Worm (Caenorhabditis elegans) whole organism, late embryonic: Measurements from ENCODE around the gene ZK105.6.

Experiments
- ceh-18 ChIP-seq: sonication (generic microtip); optimal IDR thresholded peaks from 2 replicates; lab custom pipeline; 2016; ENCODE audit warnings: missing genetic modification characterization, missing compliant biosample characterization
- ceh-30 ChIP-seq: fragments of 150-350 bp; optimal IDR thresholded peaks from 2 replicates; lab custom pipeline; 2014; ENCODE audit warnings: missing biosample characterization, missing genetic modification characterization
- ceh-31 ChIP-seq: sonication (generic microtip); optimal IDR thresholded peaks from 2 replicates; lab custom pipeline; 2016; ENCODE audit warnings: missing genetic modification characterization, missing compliant biosample characterization
- fax-1 ChIP-seq: sonication (generic microtip); optimal IDR thresholded peaks from 2 replicates; lab custom pipeline; 2016; ENCODE audit warnings: missing genotype, missing genetic modification characterization, missing compliant biosample characterization
- hlh-15 ChIP-seq: sonication (generic microtip); optimal IDR thresholded peaks from 2 replicates; lab custom pipeline; 2016; ENCODE audit warnings: missing genetic modification characterization, missing compliant biosample characterization
- odd-2 ChIP-seq: sonication (generic microtip); optimal IDR thresholded peaks from 2 replicates; lab custom pipeline; 2017; ENCODE audit warnings: antibody characterized with exemption, mild to moderate bottlenecking, missing genetic modification characterization, missing compliant biosample characterization
- sox-4 ChIP-seq: sonication (generic microtip); optimal IDR thresholded peaks from 2 replicates; lab custom pipeline; 2017; ENCODE audit warnings: mild to moderate bottlenecking, missing genetic modification characterization, inconsistent platforms, missing compliant biosample characterization
- tbx-7 ChIP-seq: sonication (generic microtip); optimal IDR thresholded peaks from 2 replicates; lab custom pipeline; 2016; ENCODE audit warnings: missing genotype, missing genetic modification characterization, missing compliant biosample characterization
- ztf-16 ChIP-seq: sonication (generic microtip); optimal IDR thresholded peaks from 2 replicates; lab custom pipeline; 2017; ENCODE audit warnings: missing genetic modification characterization, missing compliant biosample characterization

Gene ZK105.6

DNA sequence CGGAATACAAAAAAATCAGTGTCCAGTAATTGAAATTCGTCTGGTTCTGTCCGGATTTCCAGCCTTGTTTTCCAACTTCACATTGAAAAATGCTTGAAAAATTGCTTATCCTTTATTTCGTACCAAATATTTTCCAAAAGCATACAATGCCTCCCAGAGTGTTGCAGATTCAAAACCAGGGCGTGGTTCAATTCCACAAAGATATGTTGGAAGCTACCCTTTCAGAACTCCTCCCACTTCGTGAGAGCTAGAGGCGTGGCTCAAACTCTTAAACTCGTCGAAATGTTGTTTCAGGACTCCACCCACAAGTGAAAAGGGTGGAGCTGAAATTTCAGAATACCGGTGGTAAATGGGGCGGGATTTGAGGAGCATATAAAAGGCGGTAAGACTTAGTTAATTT is 48.0 kb downstream of the ZK105.6 start, which contains the start of gene C12D5.3:
Gene C12D5.3 (plus strand): TSS at position 301 of the 400 bp plus-strand sequence.
- no peak for TF ChIP-seq fax-1 (tag; lab: Kevin White, UChicago)
- TF ChIP-seq hlh-15 (tag; lab: Kevin White, UChicago) = no peak
- TF ChIP-seq sox-4 (tag; lab: Kevin White, UChicago) = no peak
- TF ChIP-seq ceh-30 (tag; lab: Kevin White, UChicago) = no peak
- no peak for TF ChIP-seq ceh-18 (tag; lab: Kevin White, UChicago)
- no peak for TF ChIP-seq odd-2 (tag; lab: Kevin White, UChicago)
- no peak for TF ChIP-seq ceh-31
- no peak for TF ChIP-seq tbx-7 (tag; lab: Kevin White, UChicago)
- no peak for TF ChIP-seq ztf-16 (tag; lab: Kevin White, UChicago)
